Worm (Caenorhabditis elegans) whole organism, young adult: Measurements from ENCODE around the gene dpy-30.

ENCODE experiments used
- F10E7.11 ChIP-seq: sonication (generic microtip); optimal IDR thresholded peaks from 2 replicates; lab custom pipeline; 2017; ENCODE audit warnings: mild to moderate bottlenecking, missing genetic modification characterization, moderate library complexity, missing compliant biosample characterization
- F22D6.2 ChIP-seq: sonication (generic microtip); optimal IDR thresholded peaks from 2 replicates; lab custom pipeline; 2016; ENCODE audit warnings: mild to moderate bottlenecking, missing genetic modification characterization, missing compliant biosample characterization
- F23B12.7 ChIP-seq: sonication (generic microtip); optimal IDR thresholded peaks from 2 replicates; lab custom pipeline; 2017; ENCODE audit warnings: missing genetic modification characterization, mild to moderate bottlenecking, missing compliant biosample characterization, antibody characterized with exemption, moderate library complexity; ENCODE audit not compliant: insufficient read depth
- F37B4.10 ChIP-seq: fragments of 200-800 bp; sonication (Bioruptor generic); IDR thresholded peaks from 2 replicates; pipeline ENCODE4 v1.3.6; 2022; ENCODE audit warnings: missing genetic modification characterization, missing compliant biosample characterization
- F39B2.1 ChIP-seq: fragments of 200-800 bp; sonication (Bioruptor generic); IDR thresholded peaks from 2 replicates; pipeline ENCODE4 v1.3.6; 2022; ENCODE audit warnings: missing genetic modification reagents, missing genetic modification characterization, missing compliant biosample characterization
- F49E8.2 ChIP-seq: sonication (generic microtip); optimal IDR thresholded peaks from 3 replicates; lab custom pipeline; 2017; ENCODE audit warnings: missing genetic modification characterization, mild to moderate bottlenecking, missing compliant biosample characterization, antibody characterized with exemption, moderate library complexity; ENCODE audit not compliant: insufficient read depth
- K11D2.4 ChIP-seq: fragments of 200-800 bp; sonication (Bioruptor generic); IDR thresholded peaks from 2 replicates; pipeline ENCODE4 v1.3.6; 2022; ENCODE audit warnings: missing genetic modification reagents, missing genetic modification characterization, missing compliant biosample characterization
- T26A5.8 ChIP-seq: sonication (generic microtip); optimal IDR thresholded peaks from 2 replicates; lab custom pipeline; 2016; ENCODE audit warnings: missing genetic modification characterization, missing compliant biosample characterization
- Y53G8AR.9 ChIP-seq: fragments of 200-800 bp; sonication (Bioruptor generic); conservative IDR thresholded peaks from 2 replicates; pipeline ENCODE4 v1.3.6; 2022; ENCODE audit warnings: missing genetic modification reagents, missing genetic modification characterization, missing compliant biosample characterization
- Y79H2A.3 ChIP-seq: fragments of 200-800 bp; sonication (Bioruptor generic); conservative IDR thresholded peaks from 2 replicates; pipeline ENCODE4 v1.3.6; 2022; ENCODE audit warnings: missing genetic modification reagents, missing genetic modification characterization, missing compliant biosample characterization
- Y95B8A.8 ChIP-seq: fragments of 200-800 bp; sonication (Bioruptor generic); IDR thresholded peaks from 2 replicates; pipeline ENCODE4 v1.3.6; 2022; ENCODE audit warnings: missing genetic modification reagents, missing genetic modification characterization, missing compliant biosample characterization
- ama-1 ChIP-seq, 3 experiments: fragments of 150-350 bp in 1 of 3; sonication (generic microtip) in 2 of 3; optimal IDR thresholded peaks; 2 replicates each; lab custom pipeline; 2014 to 2018; ENCODE audit warnings: missing biosample characterization in 2 of 3, missing genetic modification characterization in 2 of 3, missing genetic modification reagents in 2 of 3
- attf-6 ChIP-seq: fragments of 200-800 bp; sonication (Bioruptor generic); IDR thresholded peaks from 2 replicates; pipeline ENCODE4 v1.3.6; 2022; ENCODE audit warnings: missing genetic modification reagents, missing genetic modification characterization, missing compliant biosample characterization
- bed-2 ChIP-seq: fragments of 200-800 bp; sonication (Bioruptor generic); IDR thresholded peaks from 2 replicates; pipeline ENCODE4 v1.3.6; 2022; ENCODE audit warnings: missing genetic modification reagents, missing genetic modification characterization, missing compliant biosample characterization
- ccch-3 ChIP-seq: fragments of 200-800 bp; sonication (Bioruptor generic); optimal IDR thresholded peaks from 2 replicates; lab custom pipeline; 2018; ENCODE audit warnings: mild to moderate bottlenecking, missing genetic modification characterization, missing compliant biosample characterization
- ceh-100 ChIP-seq: fragments of 200-800 bp; sonication (Bioruptor generic); IDR thresholded peaks from 2 replicates; pipeline ENCODE4 v1.3.6; 2022; ENCODE audit warnings: missing genetic modification reagents, missing genetic modification characterization, missing compliant biosample characterization
- ceh-27 ChIP-seq: fragments of 200-800 bp; sonication (Bioruptor generic); optimal IDR thresholded peaks from 2 replicates; lab custom pipeline; 2018; ENCODE audit warnings: mild to moderate bottlenecking, missing genetic modification characterization, moderate library complexity, missing compliant biosample characterization
- ceh-58 ChIP-seq: fragments of 200-800 bp; sonication (Bioruptor generic); IDR thresholded peaks from 2 replicates; pipeline ENCODE4 v1.3.6; 2022; ENCODE audit warnings: missing genetic modification characterization, missing compliant biosample characterization
- ceh-79 ChIP-seq: sonication (generic microtip); optimal IDR thresholded peaks from 2 replicates; lab custom pipeline; 2017; ENCODE audit warnings: mild to moderate bottlenecking, missing genetic modification characterization, missing compliant biosample characterization
- chd-7 ChIP-seq: sonication (generic microtip); optimal IDR thresholded peaks from 2 replicates; lab custom pipeline; 2016; ENCODE audit warnings: mild to moderate bottlenecking, missing genetic modification characterization, moderate library complexity, missing compliant biosample characterization
- dox-1 ChIP-seq: fragments of 200-800 bp; sonication (Bioruptor generic); IDR thresholded peaks from 2 replicates; pipeline ENCODE4 v1.3.6; 2022; ENCODE audit warnings: missing genetic modification reagents, missing genetic modification characterization, missing compliant biosample characterization
- efl-1 ChIP-seq: fragments of 150-350 bp; optimal IDR thresholded peaks from 2 replicates; lab custom pipeline; 2014; ENCODE audit warnings: missing biosample characterization, missing genetic modification reagents, missing genetic modification characterization
- ets-4 ChIP-seq: fragments of 200-800 bp; sonication (Bioruptor generic); optimal IDR thresholded peaks from 2 replicates; lab custom pipeline; 2018; ENCODE audit warnings: mild to moderate bottlenecking, missing genetic modification characterization, missing compliant biosample characterization
- gei-17 ChIP-seq: fragments of 200-800 bp; sonication (Bioruptor generic); optimal IDR thresholded peaks from 2 replicates; lab custom pipeline; 2018; ENCODE audit warnings: mild to moderate bottlenecking, missing genetic modification characterization, missing compliant biosample characterization
- lag-1 ChIP-seq: fragments of 200-800 bp; sonication (Bioruptor generic); IDR thresholded peaks from 2 replicates; pipeline ENCODE4 v1.3.6; 2022; ENCODE audit warnings: missing genetic modification reagents, missing genetic modification characterization, missing compliant biosample characterization
- lin-26 ChIP-seq: fragments of 200-800 bp; sonication (Bioruptor generic); IDR thresholded peaks from 2 replicates; pipeline ENCODE4 v1.3.6; 2022; ENCODE audit warnings: missing genetic modification reagents, missing genetic modification characterization, missing compliant biosample characterization
- lin-54 ChIP-seq: fragments of 200-800 bp; sonication (Bioruptor generic); optimal IDR thresholded peaks from 2 replicates; lab custom pipeline; 2018; ENCODE audit warnings: mild to moderate bottlenecking, missing genetic modification characterization, missing compliant biosample characterization
- madf-10 ChIP-seq: sonication (generic microtip); optimal IDR thresholded peaks from 2 replicates; lab custom pipeline; 2016; ENCODE audit warnings: mild to moderate bottlenecking, missing genetic modification characterization, missing compliant biosample characterization
- nfya-2 ChIP-seq: fragments of 200-800 bp; sonication (Bioruptor generic); IDR thresholded peaks from 2 replicates; pipeline ENCODE4 v1.3.6; 2022; ENCODE audit warnings: missing genetic modification reagents, missing genetic modification characterization, missing compliant biosample characterization
- nfyb-1 ChIP-seq: fragments of 200-800 bp; sonication (Bioruptor generic); IDR thresholded peaks from 2 replicates; pipeline ENCODE4 v1.3.6; 2022; ENCODE audit warnings: missing genetic modification reagents, missing genetic modification characterization, missing compliant biosample characterization
- nhr-90 ChIP-seq: sonication (generic microtip); optimal IDR thresholded peaks from 2 replicates; lab custom pipeline; 2016; ENCODE audit warnings: missing genotype, mild to moderate bottlenecking, missing genetic modification characterization, missing compliant biosample characterization
- rec-8 ChIP-seq, 2 experiments: sonication (generic microtip); optimal IDR thresholded peaks; 2 replicates each; lab custom pipeline; 2016; ENCODE audit warnings: mild to moderate bottlenecking in 2 of 2, missing genetic modification characterization in 2 of 2, missing genetic modification reagents in 2 of 2, missing genotype in 2 of 2, missing biosample characterization in 1 of 2, missing compliant biosample characterization in 1 of 2, moderate library complexity in 1 of 2
- rpc-1 ChIP-seq, 2 experiments: fragments of 150-350 bp in 1 of 2; sonication (generic microtip) in 1 of 2; optimal IDR thresholded peaks; 2 replicates each; lab custom pipeline; 2014 to 2018; ENCODE audit warnings: missing biosample characterization in 1 of 2, missing genetic modification characterization in 1 of 2, missing genetic modification reagents in 1 of 2, missing genotype in 1 of 2
- sea-2 ChIP-seq: fragments of 200-800 bp; sonication (Bioruptor generic); IDR thresholded peaks from 2 replicates; pipeline ENCODE4 v1.3.6; 2022; ENCODE audit warnings: missing genetic modification characterization, missing compliant biosample characterization
- snpc-3.4 ChIP-seq: sonication (generic microtip); optimal IDR thresholded peaks from 2 replicates; lab custom pipeline; 2017; ENCODE audit warnings: missing genetic modification characterization, mild to moderate bottlenecking, missing compliant biosample characterization, antibody characterized with exemption, moderate library complexity, missing genotype, missing genetic modification reagents
- snpc-4 ChIP-seq, 5 experiments: fragments of 150-350 bp in 1 of 5; sonication (generic microtip) in 4 of 5; optimal IDR thresholded peaks; 2 replicates each; lab custom pipeline; 2014 to 2018; ENCODE audit warnings: missing genetic modification characterization in 5 of 5, missing biosample characterization in 3 of 5, antibody characterized with exemption in 2 of 5, mild to moderate bottlenecking in 2 of 5, missing compliant biosample characterization in 2 of 5, missing genotype in 2 of 5, moderate library complexity in 2 of 5, missing genetic modification reagents in 1 of 5
- sptf-2 ChIP-seq: fragments of 200-800 bp; sonication (Bioruptor generic); optimal IDR thresholded peaks from 2 replicates; lab custom pipeline; 2018; ENCODE audit warnings: mild to moderate bottlenecking, missing genetic modification characterization, missing compliant biosample characterization
- xnd-1 ChIP-seq: sonication (generic microtip); optimal IDR thresholded peaks from 2 replicates; lab custom pipeline; 2016; ENCODE audit warnings: missing genotype, missing genetic modification reagents, missing genetic modification characterization, missing compliant biosample characterization
- ztf-18 ChIP-seq: sonication (generic microtip); optimal IDR thresholded peaks from 2 replicates; lab custom pipeline; 2016; ENCODE audit warnings: missing genotype, mild to moderate bottlenecking, missing genetic modification characterization, missing compliant biosample characterization
- ztf-28 ChIP-seq: fragments of 200-800 bp; sonication (Bioruptor generic); IDR thresholded peaks from 2 replicates; pipeline ENCODE4 v1.3.6; 2022; ENCODE audit warnings: missing genetic modification reagents, missing genetic modification characterization, missing compliant biosample characterization

Gene dpy-30

ce11 chrV:12184308-12184999 is 6.9 kb upstream of the dpy-30 start, which contains the start of gene srd-4 (continued):
- TF ChIP-seq madf-10 (tag; lab: Kevin White, UChicago) (no peak), K11D2.4 (GFP tag; lab: Robert Waterston, UW) (no peak), F10E7.11 (tag; lab: Kevin White, UChicago) (no peak), gei-17 (GFP tag; lab: Kevin White, UChicago) (no peak), nhr-90 (tag; lab: Kevin White, UChicago) (no peak), F23B12.7 (tag; lab: Kevin White, UChicago) (no peak), lag-1 (no peak), lin-54 (GFP tag; lab: Kevin White, UChicago) (peak; percentile 81), ceh-58 (GFP tag; lab: Robert Waterston, UW) (no peak), rpc-1 (optimal IDR thresholded peaks at IDR 0.05; lab: Kevin White, UChicago) (no peak), rpc-1 (tag; optimal IDR thresholded peaks at IDR 0.05; lab: Kevin White, UChicago) (no peak)

- TF ChIP-seq F10E7.11 (tag; lab: Kevin White, UChicago) (no peak), F49E8.2 (no peak), lin-54 (GFP tag; lab: Kevin White, UChicago) (no peak), snpc-3.4 (tag; lab: Kevin White, UChicago) (no peak), chd-7 (tag; lab: Kevin White, UChicago) (no peak), F39B2.1 (no peak), T26A5.8 (tag; lab: Kevin White, UChicago) (no peak), madf-10 (tag; lab: Kevin White, UChicago) (no peak), ets-4 (GFP tag; lab: Kevin White, UChicago) (no peak), ccch-3 (GFP tag; lab: Kevin White, UChicago) (no peak), ama-1 (optimal IDR thresholded peaks at IDR 0.05; lab: Kevin White, UChicago) (no peak), ama-1 (GFP tag; optimal IDR thresholded peaks at IDR 0.05; lab: Kevin White, UChicago) (no peak), nfya-2 (no peak), dox-1 (GFP tag; lab: Robert Waterston, UW) (no peak), nfyb-1 (GFP tag; lab: Robert Waterston, UW) (no peak)
Measured at ce11 chrV:12187344-12187743, 4.0 kb upstream of the dpy-30 start, which contains the start of gene ZK863.8. ZK863.8 (minus strand) TSS chrV:12187516.

ce11 chrV:12188830-12189229 is 2.5 kb upstream of the dpy-30 start:
- no peak for TF ChIP-seq Y95B8A.8 (GFP tag; lab: Robert Waterston, UW)
- no peak for TF ChIP-seq Y79H2A.3 (GFP tag; lab: Robert Waterston, UW)
- TF ChIP-seq snpc-4 (GFP tag; optimal IDR thresholded peaks at IDR 0.05; lab: Kevin White, UChicago) = no peak
- no peak for TF ChIP-seq snpc-4 (tag; optimal IDR thresholded peaks at IDR 0.05; lab: Kevin White, UChicago)
- no peak for TF ChIP-seq ceh-100
- TF ChIP-seq ztf-28 (GFP tag; lab: Robert Waterston, UW) = no peak
- TF ChIP-seq xnd-1 = no peak
- no peak for TF ChIP-seq lin-54 (GFP tag; lab: Kevin White, UChicago)
- no peak for TF ChIP-seq F22D6.2 (tag; lab: Kevin White, UChicago)
- TF ChIP-seq Y53G8AR.9 (GFP tag; lab: Robert Waterston, UW) = no peak
- TF ChIP-seq ceh-79 (tag; lab: Kevin White, UChicago) = no peak
- no peak for TF ChIP-seq bed-2 (GFP tag; lab: Robert Waterston, UW)
- TF ChIP-seq sptf-2 (GFP tag; lab: Kevin White, UChicago) = no peak
- TF ChIP-seq lin-26 = no peak
- TF ChIP-seq ztf-18 (tag; lab: Kevin White, UChicago) = no peak
- TF ChIP-seq efl-1 (GFP tag; lab: Kevin White, UChicago) = no peak
- no peak for TF ChIP-seq F37B4.10 (GFP tag; lab: Robert Waterston, UW)
- TF ChIP-seq ceh-27 = no peak
- TF ChIP-seq sea-2 (GFP tag; lab: Robert Waterston, UW) = no peak
- no peak for TF ChIP-seq rec-8 (tag; optimal IDR thresholded peaks at IDR 0.05; lab: Kevin White, UChicago)
- no peak for TF ChIP-seq attf-6
